Fruit fly (Drosophila melanogaster): Measurements from ENCODE around the gene mtgo.

The mtgo gene

DNA sequence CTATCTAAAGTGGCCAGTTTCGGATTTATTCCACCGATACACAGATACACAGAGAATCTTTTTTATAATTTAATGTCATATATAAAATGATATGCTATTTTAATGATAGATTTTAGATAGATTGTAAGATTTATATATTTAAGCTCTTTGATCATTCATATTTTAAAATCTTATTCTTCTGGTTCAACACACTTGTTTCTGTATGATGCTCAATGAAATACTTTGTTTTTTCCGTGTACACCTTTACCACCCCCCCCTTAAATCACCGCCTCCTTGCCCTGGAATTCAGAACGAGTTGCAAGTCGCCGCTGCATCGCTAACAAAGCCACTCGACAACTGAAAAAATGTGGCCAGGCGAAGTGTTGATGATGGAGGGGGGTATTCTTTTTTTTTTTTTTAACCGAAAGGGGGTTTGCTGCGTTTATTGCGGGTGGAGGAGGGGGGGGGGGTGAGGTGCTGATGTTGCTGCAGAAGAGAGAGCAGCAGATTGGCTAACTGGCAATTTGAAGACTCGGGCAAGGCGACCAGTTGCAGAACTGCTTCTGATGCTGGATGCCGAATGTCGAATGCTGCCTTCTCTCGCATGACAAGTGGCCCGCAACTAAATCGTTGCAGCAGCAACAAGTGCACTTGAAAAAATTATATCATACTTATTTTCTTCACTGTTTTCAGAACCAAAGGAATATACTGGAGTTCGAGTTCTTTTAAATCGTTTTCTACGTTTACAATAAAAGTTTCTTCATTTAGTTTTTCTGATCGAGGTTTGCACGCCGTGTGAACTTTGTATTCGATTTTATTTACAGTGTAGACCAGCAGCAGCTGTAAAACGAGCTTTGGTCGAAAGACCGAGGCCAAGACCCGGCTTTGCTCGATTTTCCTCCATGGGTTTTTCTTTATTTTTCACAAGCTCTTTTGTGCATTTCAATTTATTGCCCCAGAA, 53.3 kb downstream of the mtgo start (continued):
- TF ChIP-seq Sox102F (GFP tag; optimal IDR thresholded peaks at IDR 0.05) (peak; percentile 97), CG4318 (GFP tag; optimal IDR thresholded peaks at IDR 0.05) (peak; percentile 93), esn (GFP tag; optimal IDR thresholded peaks at IDR 0.05) (peak; percentile 96), CG16779 (tag; optimal IDR thresholded peaks at IDR 0.05) (peak; percentile 75), CG11294 (GFP tag; IDR thresholded peaks at IDR 0.05) (peak; percentile 94), CG6163 (GFP tag; IDR thresholded peaks at IDR 0.05) (peak; percentile 98), pdm3 (GFP tag; optimal IDR thresholded peaks at IDR 0.05) (peak; percentile 97), CG6792 (GFP tag; optimal IDR thresholded peaks at IDR 0.05) (peak; percentile 95), CG3032 (tag; optimal IDR thresholded peaks at IDR 0.05) (peak; percentile 96), dsx (GFP tag; optimal IDR thresholded peaks at IDR 0.05; ENCODE audit: poor library complexity, severe bottlenecking) (peak; percentile 97)

DNA sequence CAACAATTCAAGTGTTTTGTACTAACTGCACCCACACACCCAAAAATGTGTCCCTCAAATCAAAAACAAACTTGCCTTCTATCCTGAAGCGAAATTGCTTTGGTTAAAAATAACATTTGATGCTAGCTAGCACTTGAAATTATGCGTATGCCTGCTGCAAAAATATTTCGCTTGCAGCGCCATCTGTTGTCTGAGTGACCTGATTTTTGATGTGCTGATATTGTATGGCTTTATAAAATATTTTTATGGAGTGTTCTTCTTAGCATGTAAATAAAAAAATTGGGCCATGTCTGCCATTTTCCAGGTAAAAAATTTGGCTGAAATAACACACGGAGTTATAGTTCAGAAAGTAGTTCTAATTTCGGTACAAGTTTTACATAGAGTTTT, 53.9 kb downstream of the mtgo start:
- TF ChIP-seq vri (GFP tag; optimal IDR thresholded peaks at IDR 0.05) (no peak), CG8632 (GFP tag; optimal IDR thresholded peaks at IDR 0.05) (no peak), CG11294 (GFP tag; IDR thresholded peaks at IDR 0.05) (no peak), svp (GFP tag) (no peak), CG3032 (tag; optimal IDR thresholded peaks at IDR 0.05) (no peak), CG11902 (GFP tag; optimal IDR thresholded peaks at IDR 0.05) (no peak)

- TF ChIP-seq Hr38 (GFP tag; optimal IDR thresholded peaks at IDR 0.05) (peak; percentile 63), CG6808 (GFP tag; optimal IDR thresholded peaks at IDR 0.05) (peak; percentile 98), CG31627 (GFP tag; optimal IDR thresholded peaks at IDR 0.05) (peak; percentile 15), Eip78C (GFP tag) (peak; percentile 90), Lpt (GFP tag; optimal IDR thresholded peaks at IDR 0.05) (peak; percentile 96), Sox102F (GFP tag; optimal IDR thresholded peaks at IDR 0.05) (peak; percentile 91), CG11762 (GFP tag; optimal IDR thresholded peaks at IDR 0.05; ENCODE audit: insufficient read depth) (peak; percentile 86), ss (GFP tag; optimal IDR thresholded peaks at IDR 0.05) (peak; percentile 99), CG3919 (GFP tag; optimal IDR thresholded peaks at IDR 0.05) (peak; percentile 89), Eip93F (GFP tag; optimal IDR thresholded peaks at IDR 0.05) (peak; percentile 68), topi (GFP tag; optimal IDR thresholded peaks at IDR 0.05) (peak; percentile 73), Sox14 (GFP tag; optimal IDR thresholded peaks at IDR 0.05) (peak; percentile 80), eg (GFP tag; IDR thresholded peaks at IDR 0.05) (peak; percentile 98), cyc (GFP tag; optimal IDR thresholded peaks at IDR 0.05) (peak; percentile 35), Blimp-1 (GFP tag; optimal IDR thresholded peaks at IDR 0.05) (peak; percentile 78), svp (GFP tag) (peak; percentile 76), Sox15 (GFP tag; optimal IDR thresholded peaks at IDR 0.05) (no peak), pdm3 (GFP tag; optimal IDR thresholded peaks at IDR 0.05) (peak; percentile 88), vri (GFP tag; optimal IDR thresholded peaks at IDR 0.05) (peak; percentile 95), dsx (GFP tag; optimal IDR thresholded peaks at IDR 0.05; ENCODE audit: poor library complexity, severe bottlenecking) (peak; percentile 92), fd85E (GFP tag; optimal IDR thresholded peaks at IDR 0.05) (peak; percentile 82), Hr39 (GFP tag; optimal IDR thresholded peaks at IDR 0.05) (no peak), CG10669 (GFP tag; optimal IDR thresholded peaks at IDR 0.05) (peak; percentile 94), fd59A (GFP tag; optimal IDR thresholded peaks at IDR 0.05) (peak; percentile 84), CG4318 (GFP tag; optimal IDR thresholded peaks at IDR 0.05) (no peak), net (GFP tag; optimal IDR thresholded peaks at IDR 0.05) (peak; percentile 97), CG16779 (tag; optimal IDR thresholded peaks at IDR 0.05) (peak; percentile 99), CG3032 (tag; optimal IDR thresholded peaks at IDR 0.05) (peak; percentile 90), lz (GFP tag; optimal IDR thresholded peaks at IDR 0.05) (peak; percentile 55), CG32006 (GFP tag; optimal IDR thresholded peaks at IDR 0.05) (peak; percentile 71), fkh (GFP tag; optimal IDR thresholded peaks at IDR 0.05) (peak; percentile 46), Eip75B (GFP tag; optimal IDR thresholded peaks at IDR 0.05) (peak; percentile 92), acj6 (GFP tag; optimal IDR thresholded peaks at IDR 0.05) (peak; percentile 77), CG9139 (GFP tag; optimal IDR thresholded peaks at IDR 0.05) (peak; percentile 99), CG7368 (GFP tag; optimal IDR thresholded peaks at IDR 0.05) (peak; percentile 90), salr (GFP tag; optimal IDR thresholded peaks at IDR 0.05) (peak; percentile 88), Gug (GFP tag; IDR thresholded peaks at IDR 0.05) (peak; percentile 84), Hr4 (GFP tag; optimal IDR thresholded peaks at IDR 0.05) (peak; percentile 7)
These were observed 56.8 kb downstream of the mtgo start for dm6 chr2L:16601515-16602026.

Measured in whole organism, prepupa.